Fruit fly (Drosophila melanogaster) whole organism, adult: ENCODE data around the gene CG43124.

Experiments
- CG7101 ChIP-seq: fragments of 200-800 bp; sonication (Bioruptor generic); optimal IDR thresholded peaks from 2 replicates; lab custom pipeline; 2018; ENCODE audit warnings: missing biosample characterization, mild to moderate bottlenecking, missing genetic modification characterization, moderate library complexity
- Clk ChIP-seq: fragments of 200-800 bp; sonication (Bioruptor generic); optimal IDR thresholded peaks from 2 replicates; lab custom pipeline; 2017; ENCODE audit warnings: missing biosample characterization, missing genetic modification characterization
- cnc ChIP-seq, 2 experiments: fragments of >200 bp; optimal IDR thresholded peaks; 2 replicates each; lab custom pipeline; 2017

DNA sequence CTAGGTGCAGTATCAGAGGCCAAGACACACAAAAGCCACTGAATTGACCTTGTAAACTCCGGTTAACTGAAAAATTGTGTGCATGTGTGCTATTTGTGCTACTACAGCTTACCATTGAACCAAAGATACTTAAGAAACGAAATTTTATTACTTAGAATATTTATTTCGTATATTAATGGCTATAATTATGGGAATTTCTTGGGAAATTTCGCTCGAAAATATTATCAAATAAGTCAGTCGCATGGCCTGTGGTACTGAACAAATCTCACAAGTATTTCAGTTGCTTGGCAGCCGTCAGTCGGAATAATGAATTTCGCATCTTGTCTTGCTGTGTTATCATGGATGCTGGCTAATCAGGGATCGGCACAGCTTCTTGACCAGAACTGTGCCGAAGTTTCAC lies 17.7 kb upstream of the CG43124 start, which contains the start of gene CG34436:
- TF ChIP-seq Clk (GFP tag; lab: Kevin White, UChicago) (no peak), cnc (optimal IDR thresholded peaks at IDR 0.05; lab: Kevin White, UChicago) (no peak), CG7101 (tag; lab: Kevin White, UChicago) (no peak)
